Worm (Caenorhabditis elegans): ENCODE measurements around the gene F09E10.7.

The F09E10.7 gene

ce11 chrX:1454385-1454784 lies 47.3 kb downstream of the F09E10.7 start (continued):
- TF ChIP-seq fkh-10 (GFP tag; optimal IDR thresholded peaks at IDR 0.05): peak; percentile 2
- TF ChIP-seq unc-3 (GFP tag; conservative IDR thresholded peaks at IDR 0.05): no peak
- TF ChIP-seq unc-3 (tag; optimal IDR thresholded peaks at IDR 0.05): no peak
- TF ChIP-seq pax-1 (tag; optimal IDR thresholded peaks at IDR 0.05): peak; percentile 31
- TF ChIP-seq elt-2 (tag; optimal IDR thresholded peaks at IDR 0.05): no peak
- TF ChIP-seq sox-4 (tag; optimal IDR thresholded peaks at IDR 0.05): no peak
- no peak for TF ChIP-seq ttx-3 (tag; optimal IDR thresholded peaks at IDR 0.05)
- peak; percentile 34 for TF ChIP-seq T23F11.4 (GFP tag; optimal IDR thresholded peaks at IDR 0.05)
- peak; percentile 21 for TF ChIP-seq gmeb-2 (tag; optimal IDR thresholded peaks at IDR 0.05)
- peak; percentile 80 for TF ChIP-seq pros-1 (tag; optimal IDR thresholded peaks at IDR 0.05)
- no peak for TF ChIP-seq ceh-2 (tag; optimal IDR thresholded peaks at IDR 0.05)
- peak; percentile 67 for TF ChIP-seq syd-9 (tag; optimal IDR thresholded peaks at IDR 0.05)
- no peak for TF ChIP-seq fax-1 (tag; optimal IDR thresholded peaks at IDR 0.05)
- no peak for TF ChIP-seq K02D7.2 (tag; optimal IDR thresholded peaks at IDR 0.05)
- no peak for TF ChIP-seq K09A11.1 (tag; optimal IDR thresholded peaks at IDR 0.05; ENCODE audit: insufficient read depth)

ce11 chrX:1453770-1454169 lies 47.9 kb downstream of the F09E10.7 start, which contains the start of gene cebp-1:
Gene cebp-1, minus strand, starts transcription at chrX:1453868.
- TF ChIP-seq elt-2 (tag; optimal IDR thresholded peaks at IDR 0.05) (peak; percentile 12), pha-4 (tag; optimal IDR thresholded peaks at IDR 0.05) (no peak)

- TF ChIP-seq K02D7.2 (tag; optimal IDR thresholded peaks at IDR 0.05): no peak
- TF ChIP-seq mec-3 (tag; optimal IDR thresholded peaks at IDR 0.05; ENCODE audit: borderline replicate concordance): no peak
- no peak for TF ChIP-seq ceh-18 (tag; optimal IDR thresholded peaks at IDR 0.05)
- TF ChIP-seq F13H6.1 (tag; optimal IDR thresholded peaks at IDR 0.05): no peak
- TF ChIP-seq dve-1 (tag; optimal IDR thresholded peaks at IDR 0.05): no peak
- TF ChIP-seq ceh-48 (tag; optimal IDR thresholded peaks at IDR 0.05): no peak
- TF ChIP-seq tbx-2 (tag; optimal IDR thresholded peaks at IDR 0.05): no peak
Observed at ce11 chrX:1451816-1452602, 49.6 kb downstream of the F09E10.7 start.

DNA sequence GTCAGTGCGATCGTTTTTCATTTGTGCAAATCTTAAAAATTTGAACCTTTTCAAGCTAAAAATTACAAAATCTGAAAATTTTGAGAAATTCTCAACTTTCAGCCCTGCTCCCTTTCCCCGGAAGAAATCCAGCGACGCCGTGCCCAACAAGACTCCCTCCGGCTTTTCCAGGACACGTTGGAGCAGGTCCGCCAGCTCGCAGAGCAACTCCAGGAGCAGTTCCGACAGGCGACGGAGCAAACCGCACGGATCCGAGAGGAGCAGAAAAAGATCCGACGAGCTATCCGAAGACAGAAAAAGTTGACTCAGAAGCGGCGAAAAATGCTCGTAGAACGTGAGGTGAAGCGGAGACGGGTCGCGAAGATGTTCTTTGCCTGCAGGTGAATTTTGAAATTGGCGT lies 50.4 kb downstream of the F09E10.7 start:
- TF ChIP-seq ztf-16 (tag; optimal IDR thresholded peaks at IDR 0.05): no peak
- TF ChIP-seq ceh-48 (tag; optimal IDR thresholded peaks at IDR 0.05): no peak
- TF ChIP-seq hlh-8 (tag; optimal IDR thresholded peaks at IDR 0.05): no peak
- TF ChIP-seq unc-42 (tag; optimal IDR thresholded peaks at IDR 0.05): no peak
- TF ChIP-seq nhr-11 (tag; optimal IDR thresholded peaks at IDR 0.05): no peak
- TF ChIP-seq tbx-2 (tag; optimal IDR thresholded peaks at IDR 0.05): no peak
- TF ChIP-seq F13H6.1 (tag; optimal IDR thresholded peaks at IDR 0.05): no peak
- TF ChIP-seq pax-1 (tag; optimal IDR thresholded peaks at IDR 0.05): no peak
- TF ChIP-seq pha-2 (tag; optimal IDR thresholded peaks at IDR 0.05): no peak
- no peak for TF ChIP-seq Y22D7AL.16 (tag; optimal IDR thresholded peaks at IDR 0.05)
- no peak for TF ChIP-seq pat-9 (tag; optimal IDR thresholded peaks at IDR 0.05)
- no peak for TF ChIP-seq ceh-22 (tag; optimal IDR thresholded peaks at IDR 0.05)
- no peak for TF ChIP-seq K02D7.2 (tag; optimal IDR thresholded peaks at IDR 0.05)

DNA sequence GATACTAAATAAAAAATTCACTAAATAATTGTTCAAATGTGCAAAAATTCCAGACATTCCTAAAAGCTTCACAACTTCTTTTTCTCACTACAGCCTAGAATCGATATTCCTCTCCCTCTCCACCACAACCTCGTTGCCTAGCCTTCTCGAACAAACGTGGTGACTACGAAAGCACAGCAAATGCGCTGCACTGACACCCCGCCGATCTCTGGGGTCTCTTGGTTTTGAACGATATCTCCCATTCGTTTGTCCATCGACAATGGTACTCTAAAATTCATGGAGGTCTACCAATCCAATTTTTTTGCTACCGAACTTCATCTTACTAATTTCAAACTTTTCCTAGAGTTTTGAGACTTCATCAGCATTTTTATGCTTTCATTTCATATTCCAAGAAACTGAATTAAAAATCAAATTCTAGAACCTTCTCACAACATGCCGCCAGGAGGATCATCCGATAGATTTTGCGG lies 51.3 kb downstream of the F09E10.7 start, which contains the start of gene W05H7.1:
Gene W05H7.1 (plus strand): TSS at position 417 of the 467 bp plus-strand sequence.
- TF ChIP-seq ceh-18 (tag; optimal IDR thresholded peaks at IDR 0.05) (peak; percentile 4), ceh-48 (tag; optimal IDR thresholded peaks at IDR 0.05) (peak; percentile 70), dve-1 (tag; optimal IDR thresholded peaks at IDR 0.05) (no peak), ceh-24 (tag; optimal IDR thresholded peaks at IDR 0.05) (no peak), ceh-45 (GFP tag; IDR thresholded peaks at IDR 0.05) (no peak), pqm-1 (tag; optimal IDR thresholded peaks at IDR 0.05) (no peak), sdc-2 (tag; optimal IDR thresholded peaks at IDR 0.05) (peak; percentile 63), nfya-1 (tag; optimal IDR thresholded peaks at IDR 0.05) (peak; percentile 34), F13H6.1 (tag; optimal IDR thresholded peaks at IDR 0.05) (no peak), pag-3 (tag; optimal IDR thresholded peaks at IDR 0.05; ENCODE audit: borderline replicate concordance) (no peak), tbx-2 (tag; optimal IDR thresholded peaks at IDR 0.05) (peak; percentile 60), ceh-31 (tag; optimal IDR thresholded peaks at IDR 0.05) (peak; percentile 35), mec-3 (tag; optimal IDR thresholded peaks at IDR 0.05; ENCODE audit: borderline replicate concordance) (no peak), elt-4 (tag; optimal IDR thresholded peaks at IDR 0.05) (no peak), ama-1 (optimal IDR thresholded peaks at IDR 0.05) (no peak), rnt-1 (tag; optimal IDR thresholded peaks at IDR 0.05) (peak; percentile 14), madf-2 (tag; optimal IDR thresholded peaks at IDR 0.05) (no peak), pros-1 (tag; optimal IDR thresholded peaks at IDR 0.05) (no peak), gmeb-2 (tag; optimal IDR thresholded peaks at IDR 0.05) (no peak), hlh-15 (tag; optimal IDR thresholded peaks at IDR 0.05) (no peak), ceh-9 (tag; optimal IDR thresholded peaks at IDR 0.05) (no peak)
